Fruit fly (Drosophila melanogaster) whole organism, prepupa: ENCODE results near the gene Calr.
A peak's percentile ranks its signal among the peaks of the same experiment; 100 is the strongest.

ENCODE experiments used
- Blimp-1 ChIP-seq: fragments of 200-800 bp; sonication (Bioruptor generic); optimal IDR thresholded peaks from 3 replicates; lab custom pipeline; 2017; ENCODE audit warnings: missing biosample characterization, missing genetic modification characterization, mild to moderate bottlenecking, moderate library complexity, missing genetic modification reagents
- CG10631 ChIP-seq: fragments of 200-800 bp; sonication (Bioruptor generic); optimal IDR thresholded peaks from 2 replicates; lab custom pipeline; 2016; ENCODE audit warnings: missing biosample characterization, missing genetic modification characterization
- CG10669 ChIP-seq: fragments of 200-800 bp; sonication (Bioruptor generic); optimal IDR thresholded peaks from 3 replicates; lab custom pipeline; 2018; ENCODE audit warnings: missing biosample characterization, mild to moderate bottlenecking, missing genetic modification characterization, moderate library complexity
- CG11294 ChIP-seq: fragments of 200-800 bp; sonication (Bioruptor generic); IDR thresholded peaks from 2 replicates; pipeline ENCODE4 v1.3.6; 2022; ENCODE audit warnings: missing biosample characterization, missing genetic modification characterization
- CG11762 ChIP-seq: fragments of 200-800 bp; sonication (Bioruptor generic); optimal IDR thresholded peaks from 3 replicates; lab custom pipeline; 2016; ENCODE audit warnings: missing biosample characterization, missing genetic modification characterization; ENCODE audit not compliant: insufficient read depth
- CG11902 ChIP-seq: fragments of 200-800 bp; sonication (Bioruptor generic); optimal IDR thresholded peaks from 3 replicates; lab custom pipeline; 2016; ENCODE audit warnings: missing biosample characterization, missing genetic modification characterization
- CG15336 ChIP-seq: fragments of 200-800 bp; sonication (Bioruptor generic); IDR thresholded peaks from 2 replicates; pipeline ENCODE4 v1.3.6; 2022; ENCODE audit warnings: missing biosample characterization, missing genetic modification characterization
- CG1621 ChIP-seq: fragments of 200-800 bp; sonication (Bioruptor generic); optimal IDR thresholded peaks from 3 replicates; lab custom pipeline; 2018; ENCODE audit warnings: missing biosample characterization, mild to moderate bottlenecking, missing genetic modification characterization
- CG3032 ChIP-seq: fragments of 200-800 bp; optimal IDR thresholded peaks from 2 replicates; lab custom pipeline; 2019; ENCODE audit warnings: missing biosample characterization, mild to moderate bottlenecking, missing genetic modification characterization, moderate library complexity
- CG31627 ChIP-seq: fragments of 200-800 bp; sonication (Bioruptor generic); optimal IDR thresholded peaks from 3 replicates; lab custom pipeline; 2016; ENCODE audit warnings: missing biosample characterization, missing genetic modification characterization
- CG32006 ChIP-seq: fragments of 200-800 bp; sonication (Bioruptor generic); optimal IDR thresholded peaks from 3 replicates; lab custom pipeline; 2017; ENCODE audit warnings: missing biosample characterization, mild to moderate bottlenecking, missing genetic modification characterization
- CG34406 ChIP-seq: fragments of 200-800 bp; sonication (Bioruptor generic); optimal IDR thresholded peaks from 3 replicates; lab custom pipeline; 2016; ENCODE audit warnings: missing biosample characterization, missing genetic modification characterization
- CG3919 ChIP-seq: fragments of 200-800 bp; sonication (Bioruptor generic); optimal IDR thresholded peaks from 3 replicates; lab custom pipeline; 2016; ENCODE audit warnings: missing biosample characterization, missing genetic modification characterization
- CG6276 ChIP-seq: fragments of 200-800 bp; sonication (Bioruptor generic); optimal IDR thresholded peaks from 2 replicates; lab custom pipeline; 2017; ENCODE audit warnings: missing biosample characterization, mild to moderate bottlenecking, missing genetic modification characterization
- CG6792 ChIP-seq: fragments of 200-800 bp; sonication (Bioruptor generic); optimal IDR thresholded peaks from 3 replicates; lab custom pipeline; 2016; ENCODE audit warnings: missing biosample characterization, missing genetic modification characterization
- CG6808 ChIP-seq: fragments of 200-800 bp; sonication (Bioruptor generic); optimal IDR thresholded peaks from 3 replicates; lab custom pipeline; 2017; ENCODE audit warnings: missing biosample characterization, missing genetic modification characterization, mild to moderate bottlenecking, moderate library complexity, missing genetic modification reagents
- CG7368 ChIP-seq: fragments of 200-800 bp; sonication (Bioruptor generic); optimal IDR thresholded peaks from 3 replicates; lab custom pipeline; 2016; ENCODE audit warnings: missing biosample characterization, missing genetic modification characterization
- CG8119 ChIP-seq: fragments of 200-800 bp; sonication (Bioruptor generic); IDR thresholded peaks from 3 replicates; pipeline ENCODE4 v1.3.6; 2022; ENCODE audit warnings: missing biosample characterization, missing genetic modification characterization
- CG8319 ChIP-seq: fragments of 200-800 bp; sonication (Bioruptor generic); optimal IDR thresholded peaks from 3 replicates; lab custom pipeline; 2016; ENCODE audit warnings: missing biosample characterization, missing genetic modification characterization
- CG8632 ChIP-seq: fragments of 200-800 bp; sonication (Bioruptor generic); optimal IDR thresholded peaks from 3 replicates; lab custom pipeline; 2016; ENCODE audit warnings: missing biosample characterization, missing genetic modification characterization
- CG9139 ChIP-seq: fragments of 200-800 bp; sonication (Bioruptor generic); optimal IDR thresholded peaks from 3 replicates; lab custom pipeline; 2017; ENCODE audit warnings: missing biosample characterization, mild to moderate bottlenecking, missing genetic modification characterization
- Eip75B ChIP-seq: fragments of 200-800 bp; sonication (Bioruptor generic); optimal IDR thresholded peaks from 3 replicates; lab custom pipeline; 2016; ENCODE audit warnings: missing biosample characterization, missing genetic modification characterization
- Eip78C ChIP-seq: fragments of 200-800 bp; sonication (Bioruptor generic); peaks from one replicate; lab custom pipeline; 2016; ENCODE audit warnings: missing biosample characterization, missing genetic modification characterization
- Eip93F ChIP-seq: fragments of 200-800 bp; sonication (Bioruptor generic); optimal IDR thresholded peaks from 2 replicates; lab custom pipeline; 2016; ENCODE audit warnings: missing biosample characterization, mild to moderate bottlenecking, missing genetic modification characterization
- Ets21C ChIP-seq: fragments of 200-800 bp; sonication (Bioruptor generic); optimal IDR thresholded peaks from 3 replicates; lab custom pipeline; 2016; ENCODE audit warnings: missing biosample characterization, missing genetic modification characterization
- Ets96B ChIP-seq: fragments of 200-800 bp; optimal IDR thresholded peaks from 2 replicates; lab custom pipeline; 2019; ENCODE audit warnings: missing biosample characterization, mild to moderate bottlenecking, missing genetic modification characterization, moderate library complexity
- Gug ChIP-seq: fragments of 200-800 bp; sonication (Bioruptor generic); IDR thresholded peaks from 2 replicates; pipeline ENCODE4 v1.3.6; 2022; ENCODE audit warnings: missing biosample characterization, missing genetic modification characterization
- Hr38 ChIP-seq: sonication (Bioruptor generic); optimal IDR thresholded peaks from 2 replicates; lab custom pipeline; 2016; ENCODE audit warnings: missing biosample characterization, missing genetic modification characterization
- Hr39 ChIP-seq: fragments of 200-800 bp; sonication (Bioruptor generic); optimal IDR thresholded peaks from 2 replicates; lab custom pipeline; 2016; ENCODE audit warnings: missing biosample characterization, missing genetic modification characterization
- Hr4 ChIP-seq: fragments of 200-800 bp; sonication (Bioruptor generic); optimal IDR thresholded peaks from 3 replicates; lab custom pipeline; 2016; ENCODE audit warnings: missing biosample characterization, missing genetic modification characterization
- Lpt ChIP-seq: fragments of 200-800 bp; sonication (Bioruptor generic); optimal IDR thresholded peaks from 3 replicates; lab custom pipeline; 2016; ENCODE audit warnings: missing biosample characterization, missing genetic modification characterization
- OdsH ChIP-seq: fragments of 200-800 bp; sonication (Bioruptor generic); optimal IDR thresholded peaks from 3 replicates; lab custom pipeline; 2016; ENCODE audit warnings: missing biosample characterization, missing genetic modification characterization
- Smox ChIP-seq: fragments of 200-800 bp; sonication (Bioruptor generic); optimal IDR thresholded peaks from 3 replicates; lab custom pipeline; 2016; ENCODE audit warnings: missing biosample characterization, missing genetic modification characterization
- Sox102F ChIP-seq: fragments of 200-800 bp; sonication (Bioruptor generic); optimal IDR thresholded peaks from 2 replicates; lab custom pipeline; 2016; ENCODE audit warnings: missing biosample characterization, mild to moderate bottlenecking, missing genetic modification characterization
- Sox14 ChIP-seq: fragments of 200-800 bp; sonication (Bioruptor generic); optimal IDR thresholded peaks from 3 replicates; lab custom pipeline; 2016; ENCODE audit warnings: missing biosample characterization, missing genetic modification characterization
- Sox15 ChIP-seq: fragments of 200-800 bp; sonication (Bioruptor generic); optimal IDR thresholded peaks from 3 replicates; lab custom pipeline; 2016; ENCODE audit warnings: missing biosample characterization, missing genetic modification characterization
- achi ChIP-seq: fragments of 200-800 bp; sonication (Bioruptor generic); optimal IDR thresholded peaks from 3 replicates; lab custom pipeline; 2016; ENCODE audit warnings: missing biosample characterization, missing genetic modification characterization
- cyc ChIP-seq: fragments of 200-800 bp; sonication (Bioruptor generic); optimal IDR thresholded peaks from 3 replicates; lab custom pipeline; 2016; ENCODE audit warnings: missing biosample characterization, missing genetic modification characterization
- dac ChIP-seq: fragments of 200-800 bp; sonication (Bioruptor generic); optimal IDR thresholded peaks from 2 replicates; lab custom pipeline; 2017; ENCODE audit warnings: missing biosample characterization, mild to moderate bottlenecking, missing genetic modification characterization
- dsx ChIP-seq: fragments of 200-800 bp; optimal IDR thresholded peaks from 3 replicates; lab custom pipeline; 2019; ENCODE audit warnings: missing biosample characterization, mild to moderate bottlenecking, missing genetic modification characterization, moderate library complexity; ENCODE audit not compliant: poor library complexity, severe bottlenecking
- eg ChIP-seq: fragments of 200-800 bp; sonication (Bioruptor generic); IDR thresholded peaks from 3 replicates; pipeline ENCODE4 v1.3.6; 2022; ENCODE audit warnings: missing biosample characterization, missing genetic modification characterization
- esn ChIP-seq: fragments of 200-800 bp; sonication (Bioruptor generic); optimal IDR thresholded peaks from 2 replicates; lab custom pipeline; 2016; ENCODE audit warnings: missing biosample characterization, mild to moderate bottlenecking, missing genetic modification characterization, moderate library complexity
- fd85E ChIP-seq: fragments of 200-800 bp; sonication (Bioruptor generic); optimal IDR thresholded peaks from 3 replicates; lab custom pipeline; 2016; ENCODE audit warnings: missing biosample characterization, missing genetic modification characterization
- fkh ChIP-seq: fragments of 200-800 bp; sonication (Bioruptor generic); optimal IDR thresholded peaks from 3 replicates; lab custom pipeline; 2017; ENCODE audit warnings: missing biosample characterization, mild to moderate bottlenecking, missing genetic modification characterization, moderate library complexity
- net ChIP-seq: fragments of 200-800 bp; sonication (Bioruptor generic); optimal IDR thresholded peaks from 3 replicates; lab custom pipeline; 2016; ENCODE audit warnings: missing biosample characterization, missing genetic modification characterization
- pdm3 ChIP-seq: fragments of 200-800 bp; sonication (Bioruptor generic); optimal IDR thresholded peaks from 3 replicates; lab custom pipeline; 2016; ENCODE audit warnings: missing biosample characterization, missing genetic modification characterization
- salr ChIP-seq, 2 experiments: fragments of 200-800 bp; sonication (Bioruptor generic); optimal IDR thresholded peaks; 3 replicates each; lab custom pipeline; 2016 to 2018; ENCODE audit warnings: missing biosample characterization in 2 of 2, missing genetic modification characterization in 2 of 2, mild to moderate bottlenecking in 1 of 2
- spab ChIP-seq: fragments of 200-800 bp; sonication (Bioruptor generic); optimal IDR thresholded peaks from 2 replicates; lab custom pipeline; 2017; ENCODE audit warnings: missing biosample characterization, mild to moderate bottlenecking, missing genetic modification characterization, missing genetic modification reagents
- ss ChIP-seq, 2 experiments: fragments of 200-800 bp; sonication (Bioruptor generic); optimal IDR thresholded peaks; 2 replicates in 1 of 2; 3 replicates in 1 of 2; lab custom pipeline; 2017 to 2018; ENCODE audit warnings: mild to moderate bottlenecking in 2 of 2, missing biosample characterization in 2 of 2, missing genetic modification characterization in 2 of 2, moderate library complexity in 1 of 2
- svp ChIP-seq: fragments of 200-800 bp; sonication (Bioruptor generic); peaks from one replicate; lab custom pipeline; 2016; ENCODE audit warnings: missing biosample characterization, missing genetic modification characterization
- topi ChIP-seq: fragments of 200-800 bp; sonication (Bioruptor generic); optimal IDR thresholded peaks from 3 replicates; lab custom pipeline; 2016; ENCODE audit warnings: missing biosample characterization, missing genetic modification characterization
- vri ChIP-seq: fragments of 200-800 bp; sonication (Bioruptor generic); optimal IDR thresholded peaks from 3 replicates; lab custom pipeline; 2016; ENCODE audit warnings: missing biosample characterization, mild to moderate bottlenecking, missing genetic modification characterization

Gene Calr

DNA sequence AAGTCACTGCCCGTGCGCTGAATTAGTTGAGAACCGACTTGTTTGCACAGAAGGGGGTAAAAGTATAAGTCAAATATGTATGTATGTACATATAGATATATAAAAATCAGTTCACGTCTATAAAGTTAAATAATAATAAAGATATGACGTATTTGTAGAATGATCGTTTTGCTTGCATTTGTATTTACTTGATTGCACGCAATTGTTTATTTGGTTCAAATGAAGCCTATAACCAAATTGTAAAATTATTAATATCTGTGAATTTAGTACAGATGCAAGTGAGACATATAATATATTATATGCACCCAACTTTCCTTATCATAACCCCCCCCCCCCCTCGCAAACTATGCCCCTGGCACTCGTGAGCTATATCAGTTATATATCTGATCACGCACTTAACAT, 30.1 kb downstream of the Calr start:
- TF ChIP-seq cyc (GFP tag; lab: Kevin White, UChicago), result no peak
- no peak for TF ChIP-seq Blimp-1
- TF ChIP-seq dsx (GFP tag; lab: Kevin White, UChicago), result peak; percentile 57
- no peak for TF ChIP-seq CG15336 (GFP tag; lab: Robert Waterston, UW)
- peak; percentile 4 for TF ChIP-seq esn (GFP tag; lab: Kevin White, UChicago)
- peak; percentile 47 for TF ChIP-seq net (GFP tag; lab: Kevin White, UChicago)
- peak; percentile 39 for TF ChIP-seq spab (GFP tag; lab: Kevin White, UChicago)
- TF ChIP-seq CG7368 (GFP tag; lab: Kevin White, UChicago), result peak; percentile 4
- TF ChIP-seq Eip93F (GFP tag; lab: Kevin White, UChicago), result no peak
- TF ChIP-seq eg, result 0 out of 3 replicates have a peak, but pooled peaks have one; percentile 29
- peak; percentile 49 for TF ChIP-seq CG3032 (tag; lab: Kevin White, UChicago)
- TF ChIP-seq fkh (GFP tag; lab: Kevin White, UChicago), result peak; percentile 83
- TF ChIP-seq CG34406, result peak; percentile 47
- no peak for TF ChIP-seq Ets21C (GFP tag; lab: Kevin White, UChicago)
- TF ChIP-seq topi (GFP tag; lab: Kevin White, UChicago), result peak; percentile 33
- TF ChIP-seq CG3919 (GFP tag; lab: Kevin White, UChicago), result peak; percentile 45
- TF ChIP-seq Sox15 (GFP tag; lab: Kevin White, UChicago), result peak; percentile 10
- TF ChIP-seq salr (GFP tag; optimal IDR thresholded peaks at IDR 0.05; lab: Kevin White, UChicago), result no peak
- TF ChIP-seq Ets96B (tag; lab: Kevin White, UChicago), result peak; percentile 55
- TF ChIP-seq Hr4 (GFP tag; lab: Kevin White, UChicago), result no peak
- peak; percentile 44 for TF ChIP-seq CG8632 (GFP tag; lab: Kevin White, UChicago)
- TF ChIP-seq CG8319 (GFP tag; lab: Kevin White, UChicago), result peak; percentile 31
- no peak for TF ChIP-seq CG11294
- TF ChIP-seq CG11762 (GFP tag; lab: Kevin White, UChicago), result peak; percentile 42
- TF ChIP-seq Smox (GFP tag; lab: Kevin White, UChicago), result peak; percentile 21
- TF ChIP-seq fd85E (GFP tag; lab: Kevin White, UChicago), result no peak
- peak; percentile 41 for TF ChIP-seq CG10631 (GFP tag; lab: Kevin White, UChicago)
- TF ChIP-seq svp (GFP tag; lab: Kevin White, UChicago), result peak; percentile 72
- peak; percentile 17 for TF ChIP-seq CG32006 (GFP tag; lab: Kevin White, UChicago)
- peak; percentile 17 for TF ChIP-seq vri
- TF ChIP-seq dac (GFP tag; lab: Kevin White, UChicago), result no peak
- TF ChIP-seq Eip78C (GFP tag; lab: Kevin White, UChicago), result peak; percentile 84
- TF ChIP-seq OdsH (GFP tag; lab: Kevin White, UChicago), result peak; percentile 50
- TF ChIP-seq Hr39 (GFP tag; lab: Kevin White, UChicago), result no peak
- TF ChIP-seq CG1621, result peak; percentile 26
- peak; percentile 27 for TF ChIP-seq Sox102F
- peak; percentile 52 for TF ChIP-seq achi (GFP tag; lab: Kevin White, UChicago)
- TF ChIP-seq CG9139 (GFP tag; lab: Kevin White, UChicago), result peak; percentile 51
- TF ChIP-seq Lpt (GFP tag; lab: Kevin White, UChicago), result no peak
- TF ChIP-seq CG31627, result no peak
- no peak for TF ChIP-seq Gug (GFP tag; lab: Robert Waterston, UW)
- peak; percentile 39 for TF ChIP-seq CG6792 (GFP tag; lab: Kevin White, UChicago)
- TF ChIP-seq Eip75B (GFP tag; lab: Kevin White, UChicago), result no peak
- peak; percentile 46 for TF ChIP-seq CG10669 (GFP tag; lab: Kevin White, UChicago)
- peak; percentile 56 for TF ChIP-seq CG6808 (GFP tag; lab: Kevin White, UChicago)
- TF ChIP-seq ss (GFP tag; optimal IDR thresholded peaks at IDR 0.05; lab: Kevin White, UChicago), result peak; percentile 36 to 50
- no peak for TF ChIP-seq CG11902 (GFP tag; lab: Kevin White, UChicago)
- no peak for TF ChIP-seq Sox14 (GFP tag; lab: Kevin White, UChicago)
- TF ChIP-seq CG6276 (GFP tag; lab: Kevin White, UChicago), result no peak
- no peak for TF ChIP-seq Hr38
- peak; percentile 8 for TF ChIP-seq pdm3 (GFP tag; lab: Kevin White, UChicago)
- TF ChIP-seq CG8119 (GFP tag; lab: Robert Waterston, UW), result no peak
